Worm (Caenorhabditis elegans): ENCODE measurements around the gene K11H12.11.

The K11H12.11 gene

DNA sequence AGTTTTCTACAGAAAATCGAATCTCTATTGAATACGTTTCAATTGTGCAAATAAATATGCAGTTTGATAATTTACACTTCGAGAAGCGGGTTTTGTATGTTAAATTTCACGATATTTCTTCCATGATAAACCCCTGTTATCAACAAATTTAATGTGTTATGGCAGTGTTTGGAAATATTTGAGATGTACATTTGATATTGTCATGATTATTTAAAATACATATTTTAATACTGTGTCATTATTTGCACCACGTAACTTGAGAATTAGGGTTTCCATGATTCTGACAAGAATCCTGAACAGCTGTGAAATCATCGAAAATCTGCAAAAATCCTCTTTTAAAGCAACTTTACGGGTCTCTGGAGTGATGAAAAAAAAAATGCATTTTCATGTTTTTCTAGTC, at the start of gene K11H12.11:
TSS of gene K11H12.11 (minus strand) at position 101 of the 400 bp plus-strand sequence.
- no peak for TF ChIP-seq dmd-6 (GFP tag; IDR thresholded peaks at IDR 0.05)
- TF ChIP-seq daf-16 (GFP tag; optimal IDR thresholded peaks at IDR 0.05) = no peak
- peak; percentile 38 for TF ChIP-seq daf-16 (tag; optimal IDR thresholded peaks at IDR 0.05)

DNA sequence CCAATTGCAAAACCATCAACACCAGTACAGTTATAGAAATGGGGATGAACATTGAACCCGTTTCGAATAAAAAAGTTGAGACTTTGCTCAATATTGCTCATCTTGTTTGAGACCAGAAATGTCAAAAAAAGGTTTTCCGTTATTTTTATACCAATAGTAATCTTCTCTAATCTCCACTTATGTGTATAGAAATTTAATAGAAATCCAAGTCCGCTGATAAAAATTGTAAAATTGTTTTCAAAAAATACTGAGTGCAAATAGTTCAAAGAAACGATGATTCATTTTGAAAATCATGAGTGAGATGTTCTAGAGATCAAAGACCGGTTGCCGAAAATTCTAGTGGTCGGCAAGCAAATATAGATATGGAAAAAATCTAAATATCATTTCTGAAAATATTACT, 49.0 kb upstream of the K11H12.11 start, which contains the start of gene Y55F3C.10:
TSS of gene Y55F3C.10 (minus strand) at position 101 of the 400 bp plus-strand sequence.
- TF ChIP-seq aly-2 (tag; optimal IDR thresholded peaks at IDR 0.05) (no peak), fkh-10 (GFP tag; optimal IDR thresholded peaks at IDR 0.05) (no peak), snpc-4 (tag; optimal IDR thresholded peaks at IDR 0.05) (no peak), nhr-28 (tag; optimal IDR thresholded peaks at IDR 0.05) (no peak), ZK337.2 (GFP tag; IDR thresholded peaks at IDR 0.05) (no peak), ctbp-1 (GFP tag; IDR thresholded peaks at IDR 0.05) (no peak), gei-8 (GFP tag; optimal IDR thresholded peaks at IDR 0.05) (no peak), duxl-1 (tag; optimal IDR thresholded peaks at IDR 0.05; ENCODE audit: poor library complexity) (no peak), lin-1 (GFP tag; IDR thresholded peaks at IDR 0.05) (no peak), ztf-11 (tag; optimal IDR thresholded peaks at IDR 0.05) (no peak), lin-38 (GFP tag; IDR thresholded peaks at IDR 0.05) (no peak)

DNA sequence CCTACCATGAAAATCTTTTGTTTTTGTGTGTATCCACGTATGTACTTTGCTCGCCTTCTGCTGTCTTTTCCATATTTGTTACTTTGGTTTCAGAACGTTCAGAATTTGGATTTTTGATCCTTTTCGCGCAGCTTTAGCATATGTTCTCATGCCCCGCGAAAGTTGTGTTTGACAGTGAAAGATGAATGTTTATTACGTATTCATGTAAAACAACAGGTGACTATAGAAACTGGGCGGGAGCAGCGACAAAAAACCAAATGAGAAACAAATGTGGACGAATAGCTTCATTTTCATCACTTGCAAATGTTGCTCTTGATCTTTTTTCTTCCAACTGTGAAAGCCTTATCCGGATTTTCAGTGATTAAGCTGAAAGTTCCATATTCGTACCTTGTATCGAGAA, 46.0 kb upstream of the K11H12.11 start, which contains the start of gene clec-164:
TSS of gene clec-164 (plus strand) at position 301 of the 400 bp plus-strand sequence.
- TF ChIP-seq mes-2 (tag; optimal IDR thresholded peaks at IDR 0.05; ENCODE audit: poor library complexity, severe bottlenecking) (no peak), dmd-6 (GFP tag; IDR thresholded peaks at IDR 0.05) (no peak), zfp-2 (tag; optimal IDR thresholded peaks at IDR 0.05) (no peak), ces-1 (GFP tag; optimal IDR thresholded peaks at IDR 0.05) (no peak), T20F7.1 (GFP tag; optimal IDR thresholded peaks at IDR 0.05) (no peak), mdt-29 (GFP tag; IDR thresholded peaks at IDR 0.05) (no peak), unc-62 (GFP tag; optimal IDR thresholded peaks at IDR 0.05 in 1 of 2) (no peak), unc-62 (tag; optimal IDR thresholded peaks at IDR 0.05) (no peak), lin-15B (tag; optimal IDR thresholded peaks at IDR 0.05) (no peak)

DNA sequence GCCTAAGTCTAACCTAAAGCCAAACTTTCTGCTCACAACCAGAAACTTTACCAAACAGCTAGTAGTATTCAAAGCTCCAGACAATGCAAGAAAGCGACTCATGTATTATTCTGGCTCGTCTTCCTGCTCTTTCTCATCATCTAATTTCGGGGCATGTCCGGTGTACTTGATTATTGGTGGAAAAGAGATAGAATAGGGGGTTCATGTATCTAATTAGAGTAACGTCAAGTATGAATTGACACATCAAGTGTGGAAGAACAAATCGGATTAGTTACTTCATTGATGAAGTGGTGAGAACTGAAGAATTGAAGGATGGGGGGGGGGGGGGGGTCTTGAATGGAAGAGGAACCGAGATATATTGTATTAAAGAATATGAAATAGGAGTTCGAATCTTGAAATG, 45.1 kb upstream of the K11H12.11 start:
- TF ChIP-seq vab-7 (GFP tag; IDR thresholded peaks at IDR 0.05) (no peak), unc-62 (GFP tag; optimal IDR thresholded peaks at IDR 0.05 in 1 of 2) (peak in 1 of 2 experiments; percentile 42), unc-62 (tag; optimal IDR thresholded peaks at IDR 0.05) (no peak), T20F7.1 (GFP tag; optimal IDR thresholded peaks at IDR 0.05) (no peak)

DNA sequence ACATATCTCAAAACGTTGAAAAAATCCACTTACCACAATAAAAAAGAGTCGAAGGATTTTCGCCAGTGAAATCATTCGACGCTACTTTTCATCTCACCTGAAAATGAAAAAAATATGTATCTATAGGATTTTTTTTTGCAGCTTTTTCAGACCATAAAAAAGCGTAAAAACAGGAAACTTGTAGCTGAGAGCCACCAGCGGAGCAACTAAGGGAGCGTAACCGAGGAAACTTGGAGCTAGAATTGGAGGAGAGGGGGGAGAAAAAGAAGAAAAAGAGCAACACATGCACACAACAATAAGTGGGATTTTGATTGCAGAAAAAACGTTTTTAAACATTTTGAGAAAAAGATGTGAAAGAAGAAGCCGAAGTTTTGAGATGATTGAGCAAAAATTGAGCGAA, 37.3 kb upstream of the K11H12.11 start, which contains the start of gene cutl-26:
TSS of gene cutl-26 (minus strand) at position 101 of the 400 bp plus-strand sequence.
- TF ChIP-seq pha-4 (GFP tag; IDR thresholded peaks at IDR 0.05) (no peak), pha-4 (tag; optimal IDR thresholded peaks at IDR 0.05) (no peak), nhr-102 (tag; optimal IDR thresholded peaks at IDR 0.05) (no peak), D1046.2 (GFP tag; IDR thresholded peaks at IDR 0.05) (no peak), mdl-1 (tag; optimal IDR thresholded peaks at IDR 0.05) (no peak), rbr-2 (tag; optimal IDR thresholded peaks at IDR 0.05) (no peak), nhr-111 (GFP tag; optimal IDR thresholded peaks at IDR 0.05) (no peak), zip-2 (tag; optimal IDR thresholded peaks at IDR 0.05) (no peak), mxl-2 (GFP tag; conservative IDR thresholded peaks at IDR 0.05) (no peak), F49E8.2 (tag; optimal IDR thresholded peaks at IDR 0.05; ENCODE audit: borderline replicate concordance) (no peak), lin-15B (tag; optimal IDR thresholded peaks at IDR 0.05) (no peak), mep-1 (tag; optimal IDR thresholded peaks at IDR 0.05) (no peak), lin-1 (GFP tag; IDR thresholded peaks at IDR 0.05) (no peak), T26A8.4 (GFP tag; IDR thresholded peaks at IDR 0.05) (no peak), daf-12 (tag; optimal IDR thresholded peaks at IDR 0.05) (no peak), Y75B8A.6 (GFP tag; IDR thresholded peaks at IDR 0.05) (no peak)

Measured in whole organism, L4 larva.